Worm (Caenorhabditis elegans) whole organism, L1 larva: Measurements from ENCODE around the gene C48B4.6.

Experiments
- alr-1 ChIP-seq: fragments of 200-800 bp; sonication (Bioruptor generic); optimal IDR thresholded peaks from 2 replicates; lab custom pipeline; 2018; ENCODE audit warnings: borderline replicate concordance, mild to moderate bottlenecking, missing genetic modification characterization, missing compliant biosample characterization
- ama-1 ChIP-seq: fragments of 150-350 bp; optimal IDR thresholded peaks from 2 replicates; lab custom pipeline; 2014
- elt-3 ChIP-seq, 6 experiments: fragments of 150-350 bp in 1 of 6; sonication (generic microtip); optimal IDR thresholded peaks; 2 replicates each; lab custom pipeline; 2017 to 2018; ENCODE audit warnings: missing biosample characterization in 6 of 6, missing genetic modification characterization in 6 of 6, inconsistent platforms in 1 of 6
- fos-1 ChIP-seq: fragments of 150-350 bp; optimal IDR thresholded peaks from 2 replicates; lab custom pipeline; 2014; ENCODE audit warnings: missing biosample characterization, missing genetic modification characterization
- hpl-2 ChIP-seq: fragments of 150-350 bp; optimal IDR thresholded peaks from 2 replicates; lab custom pipeline; 2014; ENCODE audit warnings: missing biosample characterization, missing genetic modification reagents, missing genetic modification characterization
- nhr-237 ChIP-seq: fragments of 150-350 bp; optimal IDR thresholded peaks from 2 replicates; lab custom pipeline; 2014; ENCODE audit warnings: missing biosample characterization, missing genetic modification characterization
- tbx-2 ChIP-seq: sonication (generic microtip); optimal IDR thresholded peaks from 2 replicates; lab custom pipeline; 2016; ENCODE audit warnings: missing genetic modification characterization, missing compliant biosample characterization
- vab-15 ChIP-seq: sonication (generic microtip); optimal IDR thresholded peaks from 2 replicates; lab custom pipeline; 2017; ENCODE audit warnings: missing genotype, mild to moderate bottlenecking, missing genetic modification characterization, missing compliant biosample characterization

DNA sequence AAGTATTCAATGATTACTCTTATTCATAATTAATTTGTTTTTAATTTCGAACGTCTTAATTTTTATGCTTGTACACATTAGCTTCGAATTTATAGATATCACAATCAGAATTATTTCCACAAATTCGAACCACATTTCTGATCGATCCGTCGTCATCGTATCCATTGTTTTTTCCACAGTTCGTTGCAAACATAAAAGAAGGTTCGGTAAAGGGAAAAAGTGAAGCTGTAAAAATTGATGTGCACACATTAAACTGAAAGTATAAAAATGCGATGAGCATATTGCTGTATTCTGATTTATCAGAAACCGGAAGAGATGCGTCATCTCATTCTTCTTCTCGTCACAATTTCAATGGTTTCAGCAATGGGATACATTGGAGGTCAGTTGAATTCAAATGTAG is 38.7 kb upstream of the C48B4.6 start, which contains the start of gene C48B4.12:
- TF ChIP-seq tbx-2 (tag; lab: Kevin White, UChicago) (no peak), alr-1 (tag; lab: Kevin White, UChicago) (no peak), elt-3 (tag; optimal IDR thresholded peaks at IDR 0.05; lab: Kevin White, UChicago) (no peak), nhr-237 (no peak), hpl-2 (GFP tag; lab: Kevin White, UChicago) (no peak), ama-1 (lab: Kevin White, UChicago) (no peak), fos-1 (tag; lab: Kevin White, UChicago) (no peak), vab-15 (tag; lab: Kevin White, UChicago) (no peak)
